Worm (Caenorhabditis elegans) whole organism, L1 larva: Measurements from ENCODE around the gene C27B7.2.

Source experiments
- C16A3.4 ChIP-seq: fragments of 150-350 bp; optimal IDR thresholded peaks from 2 replicates; lab custom pipeline; 2014; ENCODE audit warnings: missing biosample characterization, missing genetic modification characterization
- C34B4.2 ChIP-seq: sonication (generic microtip); optimal IDR thresholded peaks from 2 replicates; lab custom pipeline; 2017; ENCODE audit warnings: mild to moderate bottlenecking, missing genetic modification characterization, missing compliant biosample characterization
- Y116A8C.19 ChIP-seq: sonication (generic microtip); optimal IDR thresholded peaks from 2 replicates; lab custom pipeline; 2016; ENCODE audit warnings: missing compliant biosample characterization, missing genetic modification characterization, borderline replicate concordance
- alr-1 ChIP-seq: fragments of 200-800 bp; sonication (Bioruptor generic); optimal IDR thresholded peaks from 2 replicates; lab custom pipeline; 2018; ENCODE audit warnings: borderline replicate concordance, mild to moderate bottlenecking, missing genetic modification characterization, missing compliant biosample characterization
- blmp-1 ChIP-seq: fragments of 150-350 bp; optimal IDR thresholded peaks from 2 replicates; lab custom pipeline; 2014; ENCODE audit warnings: missing biosample characterization, missing genetic modification characterization
- ceh-8 ChIP-seq: fragments of 200-800 bp; sonication (Bioruptor generic); optimal IDR thresholded peaks from 2 replicates; lab custom pipeline; 2018; ENCODE audit warnings: mild to moderate bottlenecking, missing genetic modification characterization, moderate library complexity, missing compliant biosample characterization
- ces-1 ChIP-seq: fragments of 150-350 bp; optimal IDR thresholded peaks from 2 replicates; lab custom pipeline; 2014; ENCODE audit warnings: missing biosample characterization, missing genetic modification reagents, missing genetic modification characterization
- dpl-1 ChIP-seq, 3 experiments: fragments of 150-350 bp in 2 of 3; sonication (generic microtip) in 1 of 3; optimal IDR thresholded peaks; 2 replicates each; lab custom pipeline; 2014 to 2017; ENCODE audit warnings: missing biosample characterization in 3 of 3, missing genetic modification characterization in 3 of 3, missing genetic modification reagents in 3 of 3
- dsc-1 ChIP-seq: sonication (generic microtip); optimal IDR thresholded peaks from 2 replicates; lab custom pipeline; 2016; ENCODE audit warnings: mild to moderate bottlenecking, missing genetic modification characterization, missing compliant biosample characterization
- efl-1 ChIP-seq, 4 experiments: fragments of 150-350 bp; optimal IDR thresholded peaks in 3 of 4; peaks in 1 of 4; 1 replicate in 1 of 4; 2 replicates in 3 of 4; lab custom pipeline; 2014; ENCODE audit warnings: missing biosample characterization in 2 of 4, missing genetic modification characterization in 2 of 4, missing genetic modification reagents in 2 of 4
- elt-2 ChIP-seq: sonication (generic microtip); optimal IDR thresholded peaks from 2 replicates; lab custom pipeline; 2016; ENCODE audit warnings: missing genetic modification characterization, mild to moderate bottlenecking, inconsistent platforms, missing compliant biosample characterization, missing genetic modification reagents
- fkh-10 ChIP-seq: sonication (generic microtip); optimal IDR thresholded peaks from 2 replicates; lab custom pipeline; 2017; ENCODE audit warnings: missing biosample characterization, missing genetic modification reagents, missing genetic modification characterization
- hlh-17 ChIP-seq: fragments of 200-800 bp; sonication (Bioruptor generic); optimal IDR thresholded peaks from 2 replicates; lab custom pipeline; 2018; ENCODE audit warnings: missing genetic modification characterization, mild to moderate bottlenecking, missing compliant biosample characterization, moderate library complexity, borderline replicate concordance
- hpl-2 ChIP-seq: fragments of 150-350 bp; optimal IDR thresholded peaks from 2 replicates; lab custom pipeline; 2014; ENCODE audit warnings: missing biosample characterization, missing genetic modification reagents, missing genetic modification characterization
- irx-1 ChIP-seq: sonication (generic microtip); optimal IDR thresholded peaks from 2 replicates; lab custom pipeline; 2016; ENCODE audit warnings: missing genetic modification characterization, missing compliant biosample characterization
- jun-1 ChIP-seq: fragments of 150-350 bp; optimal IDR thresholded peaks from 2 replicates; lab custom pipeline; 2014; ENCODE audit warnings: missing biosample characterization, missing genetic modification reagents, missing genetic modification characterization
- lin-14 ChIP-seq: fragments of 200-800 bp; sonication (Bioruptor generic); optimal IDR thresholded peaks from 2 replicates; lab custom pipeline; 2018; ENCODE audit warnings: mild to moderate bottlenecking, missing genetic modification characterization, moderate library complexity, missing compliant biosample characterization
- lin-15B ChIP-seq: fragments of 150-350 bp; sonication (generic microtip); optimal IDR thresholded peaks from 3 replicates; lab custom pipeline; 2014; ENCODE audit warnings: missing biosample characterization, missing genetic modification characterization
- lin-35 ChIP-seq, 2 experiments: fragments of 150-350 bp; optimal IDR thresholded peaks; 2 replicates each; lab custom pipeline; 2014; ENCODE audit warnings: missing biosample characterization in 2 of 2, missing genetic modification characterization in 2 of 2, missing genetic modification reagents in 2 of 2
- lin-39 ChIP-seq: fragments of 150-350 bp; optimal IDR thresholded peaks from 2 replicates; lab custom pipeline; 2014; ENCODE audit warnings: missing biosample characterization, missing genetic modification reagents, missing genetic modification characterization
- lsy-2 ChIP-seq, 2 experiments: fragments of 150-350 bp; optimal IDR thresholded peaks; 2 replicates each; lab custom pipeline; 2014; ENCODE audit warnings: missing biosample characterization in 2 of 2, missing genetic modification characterization in 2 of 2
- mdl-1 ChIP-seq, 2 experiments: fragments of 150-350 bp; optimal IDR thresholded peaks; 2 replicates each; lab custom pipeline; 2014 to 2017; ENCODE audit warnings: missing biosample characterization in 2 of 2, missing genetic modification characterization in 2 of 2, inconsistent platforms in 1 of 2
- mef-2 ChIP-seq: fragments of 150-350 bp; optimal IDR thresholded peaks from 2 replicates; lab custom pipeline; 2014; ENCODE audit warnings: missing biosample characterization, missing genetic modification characterization
- mep-1 ChIP-seq: fragments of 150-350 bp; optimal IDR thresholded peaks from 2 replicates; lab custom pipeline; 2014; ENCODE audit warnings: missing biosample characterization, missing genetic modification characterization
- nhr-12 ChIP-seq: sonication (generic microtip); optimal IDR thresholded peaks from 2 replicates; lab custom pipeline; 2017; ENCODE audit warnings: missing biosample characterization, missing genetic modification characterization
- nhr-47 ChIP-seq: sonication (generic microtip); optimal IDR thresholded peaks from 2 replicates; lab custom pipeline; 2016; ENCODE audit warnings: mild to moderate bottlenecking, missing genetic modification characterization, moderate library complexity, missing compliant biosample characterization
- nhr-71 ChIP-seq: sonication (generic microtip); optimal IDR thresholded peaks from 2 replicates; lab custom pipeline; 2016; ENCODE audit warnings: mild to moderate bottlenecking, missing genetic modification characterization, moderate library complexity, missing compliant biosample characterization
- nhr-76 ChIP-seq: sonication (generic microtip); optimal IDR thresholded peaks from 2 replicates; lab custom pipeline; 2017; ENCODE audit warnings: missing biosample characterization, missing genetic modification characterization
- nhr-84 ChIP-seq: sonication (generic microtip); optimal IDR thresholded peaks from 2 replicates; lab custom pipeline; 2017; ENCODE audit warnings: missing biosample characterization, missing genetic modification characterization
- pax-3 ChIP-seq: fragments of 200-800 bp; sonication (Bioruptor generic); optimal IDR thresholded peaks from 2 replicates; lab custom pipeline; 2018; ENCODE audit warnings: mild to moderate bottlenecking, missing genetic modification characterization, moderate library complexity, missing compliant biosample characterization
- rnt-1 ChIP-seq: sonication (generic microtip); optimal IDR thresholded peaks from 2 replicates; lab custom pipeline; 2016; ENCODE audit warnings: mild to moderate bottlenecking, missing genetic modification characterization, moderate library complexity, missing compliant biosample characterization
- skn-1 ChIP-seq: fragments of 150-350 bp; optimal IDR thresholded peaks from 2 replicates; lab custom pipeline; 2014; ENCODE audit warnings: missing biosample characterization, missing genetic modification characterization
- snu-23 ChIP-seq: sonication (generic microtip); optimal IDR thresholded peaks from 2 replicates; lab custom pipeline; 2016; ENCODE audit warnings: missing genetic modification characterization, missing compliant biosample characterization
- sox-4 ChIP-seq: sonication (generic microtip); optimal IDR thresholded peaks from 2 replicates; lab custom pipeline; 2016; ENCODE audit warnings: missing genetic modification characterization, missing compliant biosample characterization
- swsn-7 ChIP-seq: sonication (generic microtip); optimal IDR thresholded peaks from 2 replicates; lab custom pipeline; 2016; ENCODE audit warnings: missing genetic modification characterization, missing compliant biosample characterization
- unc-130 ChIP-seq: fragments of 150-350 bp; optimal IDR thresholded peaks from 2 replicates; lab custom pipeline; 2017; ENCODE audit warnings: missing biosample characterization, missing genetic modification characterization, inconsistent platforms
- unc-86 ChIP-seq: sonication (generic microtip); optimal IDR thresholded peaks from 2 replicates; lab custom pipeline; 2016; ENCODE audit warnings: missing genetic modification characterization, missing compliant biosample characterization
- vab-15 ChIP-seq: sonication (generic microtip); optimal IDR thresholded peaks from 2 replicates; lab custom pipeline; 2017; ENCODE audit warnings: missing genotype, mild to moderate bottlenecking, missing genetic modification characterization, missing compliant biosample characterization
- xbp-1 ChIP-seq: sonication (generic microtip); optimal IDR thresholded peaks from 2 replicates; lab custom pipeline; 2016; ENCODE audit warnings: missing genetic modification characterization, missing compliant biosample characterization
- zag-1 ChIP-seq: fragments of 150-350 bp; optimal IDR thresholded peaks from 2 replicates; lab custom pipeline; 2014; ENCODE audit warnings: missing biosample characterization, missing genetic modification characterization
- zip-4 ChIP-seq: fragments of 200-800 bp; sonication (Bioruptor generic); optimal IDR thresholded peaks from 2 replicates; lab custom pipeline; 2018; ENCODE audit warnings: mild to moderate bottlenecking, missing genetic modification characterization, moderate library complexity, missing compliant biosample characterization
- ztf-11 ChIP-seq, 2 experiments: sonication (generic microtip); optimal IDR thresholded peaks; 2 replicates each; lab custom pipeline; 2016 to 2017; ENCODE audit warnings: missing genetic modification characterization in 2 of 2, missing biosample characterization in 1 of 2, missing compliant biosample characterization in 1 of 2
- ztf-4 ChIP-seq: fragments of 150-350 bp; optimal IDR thresholded peaks from 2 replicates; lab custom pipeline; 2014; ENCODE audit warnings: missing biosample characterization, missing genetic modification characterization

C27B7.2 gene

DNA sequence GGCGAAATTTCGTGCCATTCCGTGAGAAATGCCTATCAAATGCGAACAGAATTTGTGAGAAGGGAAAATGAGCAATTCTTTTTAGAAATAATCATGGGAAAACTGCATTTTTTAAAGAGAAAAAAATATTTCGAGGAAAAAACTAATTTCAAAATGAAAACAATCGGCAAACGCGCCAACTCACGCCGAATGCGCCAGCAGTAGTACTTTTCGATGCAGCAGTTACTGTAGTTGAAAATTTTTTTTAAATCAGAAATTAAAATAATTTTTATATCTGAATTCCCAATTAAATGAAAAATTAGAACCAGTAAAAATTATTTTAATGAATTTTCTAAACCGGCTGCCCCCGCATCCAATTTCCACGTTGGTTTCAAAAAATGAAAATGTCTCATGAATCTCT lies 30.7 kb downstream of the C27B7.2 start:
- TF ChIP-seq swsn-7 = no peak
- no peak for TF ChIP-seq rnt-1
- no peak for TF ChIP-seq lin-15B (tag; lab: Kevin White, UChicago)
- no peak for TF ChIP-seq mef-2 (tag; lab: Kevin White, UChicago)
- TF ChIP-seq zag-1 (tag; lab: Kevin White, UChicago) = no peak
- no peak for TF ChIP-seq ceh-8 (GFP tag; lab: Kevin White, UChicago)
- TF ChIP-seq lin-14 = no peak
- TF ChIP-seq Y116A8C.19 (tag; lab: Kevin White, UChicago) = no peak
- no peak for TF ChIP-seq irx-1 (tag; lab: Kevin White, UChicago)
- no peak for TF ChIP-seq lin-39
- no peak for TF ChIP-seq jun-1 (tag; lab: Kevin White, UChicago)
- no peak for TF ChIP-seq elt-2 (tag; lab: Kevin White, UChicago)
- TF ChIP-seq nhr-76 (tag; lab: Kevin White, UChicago) = no peak

DNA sequence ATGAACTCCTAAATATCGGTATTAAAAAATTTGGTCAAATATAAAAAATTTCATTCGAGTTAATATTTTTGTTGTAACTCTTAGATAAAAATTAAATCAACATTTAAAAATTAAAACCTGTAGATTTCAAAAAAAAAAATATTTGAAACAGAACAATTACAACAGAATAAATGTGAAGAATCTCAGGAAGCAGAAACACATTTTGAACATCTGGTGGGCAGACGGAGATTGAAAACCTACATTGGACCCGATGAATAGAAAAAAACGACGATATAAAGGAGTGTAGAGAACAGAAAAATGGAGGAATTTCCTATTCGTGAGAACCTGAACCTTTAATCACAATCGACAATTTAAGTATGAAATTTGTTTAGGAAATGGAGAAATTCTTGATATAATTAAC lies 31.5 kb downstream of the C27B7.2 start:
- no peak for TF ChIP-seq sox-4
- no peak for TF ChIP-seq xbp-1 (tag; lab: Kevin White, UChicago)
- no peak for TF ChIP-seq blmp-1 (tag; lab: Kevin White, UChicago)
- TF ChIP-seq dsc-1 (tag; lab: Kevin White, UChicago) = peak; percentile 67
- TF ChIP-seq mdl-1 (tag; optimal IDR thresholded peaks at IDR 0.05; lab: Kevin White, UChicago) = no peak

DNA sequence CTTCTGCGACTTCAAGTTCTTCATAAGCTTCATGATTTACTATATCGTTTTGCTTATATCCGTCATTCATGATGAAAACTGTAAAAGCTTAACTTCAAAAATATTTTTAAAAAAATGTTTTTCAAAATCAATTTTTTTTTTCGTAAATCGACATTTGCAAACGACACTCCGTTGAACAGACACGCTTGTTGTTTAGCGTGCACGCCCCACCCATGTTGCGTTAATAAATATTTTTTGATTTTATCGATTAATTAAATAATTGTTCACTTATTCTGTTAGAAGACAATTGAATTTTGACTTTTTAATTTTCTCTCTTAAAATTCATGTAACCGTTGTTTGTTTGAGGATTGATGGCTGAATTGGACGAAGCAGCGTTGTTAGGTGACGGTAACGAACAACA lies 33.3 kb downstream of the C27B7.2 start, which contains the start of the genes D1046.2 and cfim-2:
Gene D1046.2 (minus strand): TSS at position 78 of the 400 bp plus-strand sequence.
Gene cfim-2 (plus strand): TSS at position 335 of the 400 bp plus-strand sequence.
- TF ChIP-seq ztf-11 (tag; optimal IDR thresholded peaks at IDR 0.05; lab: Kevin White, UChicago) = no peak
- no peak for TF ChIP-seq ztf-4 (tag; lab: Kevin White, UChicago)
- TF ChIP-seq skn-1 (tag; lab: Kevin White, UChicago) = peak; percentile 3
- TF ChIP-seq unc-130 (tag; lab: Kevin White, UChicago) = peak; percentile 47
- TF ChIP-seq mep-1 (tag; lab: Kevin White, UChicago) = peak; percentile 41
- TF ChIP-seq unc-86 (tag; lab: Kevin White, UChicago) = no peak
- TF ChIP-seq zip-4 = no peak
- TF ChIP-seq nhr-84 (tag; lab: Kevin White, UChicago) = no peak
- TF ChIP-seq lsy-2 (tag; optimal IDR thresholded peaks at IDR 0.05; lab: Kevin White, UChicago) = peak in 1 of 2 experiments; percentile 64
- TF ChIP-seq lin-35 (GFP tag; optimal IDR thresholded peaks at IDR 0.05; lab: Kevin White, UChicago) = peak in 1 of 2 experiments; percentile 48
- TF ChIP-seq rnt-1 = no peak
- TF ChIP-seq efl-1 (optimal IDR thresholded peaks at IDR 0.05; lab: Kevin White, UChicago) = peak; percentile 4 to 33
- peak; percentile 14 to 86 for TF ChIP-seq efl-1 (GFP tag; optimal IDR thresholded peaks at IDR 0.05 in 1 of 2; lab: Kevin White, UChicago)
- peak; percentile 46 for TF ChIP-seq blmp-1 (tag; lab: Kevin White, UChicago)
- no peak for TF ChIP-seq fkh-10 (GFP tag; lab: Kevin White, UChicago)
- no peak for TF ChIP-seq nhr-12 (tag; lab: Kevin White, UChicago)
- peak; percentile 5 to 33 (median 27) for TF ChIP-seq dpl-1 (GFP tag; optimal IDR thresholded peaks at IDR 0.05; lab: Kevin White, UChicago)
- peak; percentile 30 for TF ChIP-seq nhr-47 (tag; lab: Kevin White, UChicago)
- no peak for TF ChIP-seq C34B4.2
- TF ChIP-seq snu-23 (GFP tag; lab: Kevin White, UChicago) = peak; percentile 37
- no peak for TF ChIP-seq mef-2 (tag; lab: Kevin White, UChicago)
- no peak for TF ChIP-seq pax-3 (tag; lab: Kevin White, UChicago)
- TF ChIP-seq nhr-71 (tag; lab: Kevin White, UChicago) = peak; percentile 39
- TF ChIP-seq lin-14 = peak; percentile 4
- peak; percentile 12 for TF ChIP-seq lin-15B (tag; lab: Kevin White, UChicago)
- peak; percentile 30 for TF ChIP-seq swsn-7
- TF ChIP-seq hpl-2 (GFP tag; lab: Kevin White, UChicago) = no peak
- TF ChIP-seq zag-1 (tag; lab: Kevin White, UChicago) = no peak
- peak; percentile 28 for TF ChIP-seq C16A3.4 (tag; lab: Kevin White, UChicago)
- no peak for TF ChIP-seq hlh-17 (GFP tag; lab: Kevin White, UChicago)
- no peak for TF ChIP-seq alr-1 (tag; lab: Kevin White, UChicago)
- peak; percentile 1 for TF ChIP-seq xbp-1 (tag; lab: Kevin White, UChicago)
- no peak for TF ChIP-seq lin-39
- TF ChIP-seq ces-1 (GFP tag; lab: Kevin White, UChicago) = no peak
- TF ChIP-seq vab-15 (tag; lab: Kevin White, UChicago) = no peak
